Worm (Caenorhabditis elegans): ENCODE results near the gene C50F4.6.

Gene C50F4.6

DNA sequence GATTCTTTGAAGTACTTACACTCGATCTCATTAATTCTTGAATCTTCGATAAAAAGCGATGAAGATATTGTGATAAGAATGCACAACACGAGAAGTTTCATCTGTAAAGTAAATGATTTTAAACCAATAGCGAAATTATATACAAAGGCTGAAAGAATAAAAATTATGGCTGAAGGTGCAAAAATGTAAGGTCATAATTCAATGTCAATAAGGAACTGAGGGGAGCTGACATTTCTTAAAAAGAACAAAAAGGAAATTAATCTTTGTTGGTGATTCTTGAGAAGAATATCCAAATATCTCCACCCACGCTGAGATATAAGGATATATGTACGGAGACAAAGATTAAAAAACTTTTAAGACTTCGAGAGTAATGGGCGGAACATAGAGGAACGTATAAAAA is 21.8 kb upstream of the C50F4.6 start, which contains the start of gene C50F4.9:
TSS of gene C50F4.9 (minus strand) at position 101 of the 400 bp plus-strand sequence.
- no peak for TF ChIP-seq nfya-1 (tag; optimal IDR thresholded peaks at IDR 0.05; ENCODE audit: borderline replicate concordance, insufficient read depth)
- TF ChIP-seq mxl-1 (tag; optimal IDR thresholded peaks at IDR 0.05), result no peak
- no peak for TF ChIP-seq F57A8.1 (GFP tag; optimal IDR thresholded peaks at IDR 0.05)
- no peak for TF ChIP-seq T26A5.8 (tag; optimal IDR thresholded peaks at IDR 0.05)
- TF ChIP-seq K11D2.4 (GFP tag; IDR thresholded peaks at IDR 0.05), result no peak
- no peak for TF ChIP-seq rec-8 (tag; optimal IDR thresholded peaks at IDR 0.05)
- TF ChIP-seq hrde-1 (tag; optimal IDR thresholded peaks at IDR 0.05; ENCODE audit: borderline replicate concordance), result no peak
- TF ChIP-seq T07F8.4 (tag; optimal IDR thresholded peaks at IDR 0.05), result no peak
- TF ChIP-seq Y53G8AR.9 (GFP tag; conservative IDR thresholded peaks at IDR 0.05), result no peak

DNA sequence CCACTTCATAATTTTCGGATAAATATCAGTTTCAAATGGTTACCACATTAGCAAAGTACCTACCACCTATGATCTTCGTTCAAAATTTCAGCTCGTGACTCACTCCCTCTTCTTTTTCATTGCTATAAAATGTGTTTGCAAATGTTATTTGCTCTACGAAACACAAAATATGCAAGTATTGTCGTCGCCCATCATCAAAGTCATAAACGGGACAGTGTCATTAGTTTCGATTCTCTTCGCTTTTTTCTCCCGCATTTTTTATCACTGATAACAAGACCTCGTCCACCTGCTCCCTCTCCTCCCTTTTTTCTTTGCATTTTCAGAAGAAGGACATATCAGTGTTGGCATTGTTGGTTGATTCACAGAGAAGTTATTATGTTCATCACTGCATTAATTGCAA is 19.4 kb upstream of the C50F4.6 start, which contains the start of gene C50F4.1:
TSS of gene C50F4.1 (plus strand) at position 324 of the 400 bp plus-strand sequence.
- TF ChIP-seq Y56A3A.18 (GFP tag; IDR thresholded peaks at IDR 0.05) (no peak), him-1 (tag; optimal IDR thresholded peaks at IDR 0.05) (no peak), Y79H2A.3 (GFP tag; conservative IDR thresholded peaks at IDR 0.05) (no peak), ets-4 (GFP tag; optimal IDR thresholded peaks at IDR 0.05) (peak; percentile 37), hsf-1 (GFP tag; IDR thresholded peaks at IDR 0.05) (no peak), ztf-6 (GFP tag; IDR thresholded peaks at IDR 0.05) (no peak), ztf-3 (GFP tag; optimal IDR thresholded peaks at IDR 0.05) (no peak), F33H1.4 (GFP tag; IDR thresholded peaks at IDR 0.05) (no peak), ceh-79 (tag; optimal IDR thresholded peaks at IDR 0.05) (no peak), unc-62 (GFP tag; optimal IDR thresholded peaks at IDR 0.05) (no peak), ceh-91 (GFP tag; IDR thresholded peaks at IDR 0.05) (no peak), snpc-1.1 (tag; optimal IDR thresholded peaks at IDR 0.05; ENCODE audit: insufficient read depth) (no peak), nhr-80 (tag; optimal IDR thresholded peaks at IDR 0.05) (peak; percentile 95), atf-7 (tag; optimal IDR thresholded peaks at IDR 0.05) (no peak), F57A8.1 (GFP tag; optimal IDR thresholded peaks at IDR 0.05) (no peak)

DNA sequence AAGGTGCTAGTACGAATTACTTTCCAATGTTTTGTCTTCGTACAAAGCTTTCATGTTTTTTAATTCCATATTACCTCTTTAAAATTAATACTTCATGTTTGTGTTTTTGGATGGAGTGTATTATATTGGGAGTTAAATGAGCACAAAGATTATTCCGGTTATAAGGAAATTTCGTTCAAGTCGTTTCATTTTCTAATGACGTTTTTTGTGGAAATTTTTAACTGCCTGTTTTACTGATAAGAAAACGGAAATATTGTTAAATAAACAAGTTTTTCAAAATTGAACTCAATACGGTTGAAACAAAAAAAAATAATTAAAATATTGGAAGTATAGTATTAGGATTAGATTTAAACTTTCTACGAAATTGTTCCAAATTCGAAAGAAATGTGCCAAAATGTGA is 18.6 kb upstream of the C50F4.6 start:
- TF ChIP-seq nhr-80 (tag; optimal IDR thresholded peaks at IDR 0.05) (peak; percentile 3), F23B12.7 (tag; optimal IDR thresholded peaks at IDR 0.05; ENCODE audit: insufficient read depth) (no peak)

DNA sequence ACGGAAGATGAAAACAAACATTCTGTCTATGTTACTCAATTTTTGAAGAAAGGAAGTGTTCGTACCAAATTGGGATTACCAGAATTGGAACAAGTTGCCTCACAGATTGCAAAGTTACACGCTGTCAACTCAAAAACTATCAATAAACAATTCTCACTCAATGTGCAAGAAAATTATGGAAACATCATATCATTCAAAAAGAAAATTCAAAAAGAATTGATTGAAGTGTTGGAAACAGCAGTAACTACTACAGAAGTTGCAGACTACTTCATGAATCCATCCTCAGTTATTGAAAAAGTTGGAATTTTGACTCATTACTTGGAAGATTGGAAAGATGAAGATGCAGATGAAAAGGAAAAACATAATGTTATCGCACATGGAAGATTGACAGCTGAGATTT is 17.9 kb upstream of the C50F4.6 start:
- TF ChIP-seq attf-6 (GFP tag; IDR thresholded peaks at IDR 0.05) (no peak), lir-1 (GFP tag; conservative IDR thresholded peaks at IDR 0.05) (no peak), F52B5.7 (tag; optimal IDR thresholded peaks at IDR 0.05) (no peak), F39B2.1 (GFP tag; IDR thresholded peaks at IDR 0.05) (no peak), dox-1 (GFP tag; IDR thresholded peaks at IDR 0.05) (no peak), zfh-2 (GFP tag; conservative IDR thresholded peaks at IDR 0.05) (no peak), nfya-2 (GFP tag; IDR thresholded peaks at IDR 0.05) (no peak), T26A5.8 (tag; optimal IDR thresholded peaks at IDR 0.05) (no peak), nfyb-1 (GFP tag; IDR thresholded peaks at IDR 0.05) (no peak)

DNA sequence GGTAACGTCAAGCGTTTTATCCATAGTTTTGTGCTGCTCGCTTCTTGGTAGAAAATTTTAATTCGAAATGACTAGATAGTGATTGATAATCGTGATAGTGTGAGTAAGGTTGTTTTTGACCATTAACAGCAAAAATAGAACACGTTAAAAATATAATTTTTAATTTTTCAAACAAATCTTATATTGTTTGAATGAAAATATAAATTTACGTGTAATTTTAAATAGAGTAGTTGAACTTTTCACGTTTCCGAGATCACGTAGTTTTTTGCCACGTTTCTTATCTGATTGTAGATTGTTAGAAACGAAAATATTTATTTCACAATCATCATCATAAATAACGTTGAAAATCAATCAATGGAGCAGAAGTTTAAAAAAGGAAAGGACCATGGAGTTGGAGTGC is 14.4 kb upstream of the C50F4.6 start, which contains the start of the genes C50F4.10 and pfk-1.2:
TSS of gene C50F4.10 (minus strand) at position 101 of the 400 bp plus-strand sequence.
TSS of gene pfk-1.2 (plus strand) at position 325 of the 400 bp plus-strand sequence.
- TF ChIP-seq ztf-3 (GFP tag; optimal IDR thresholded peaks at IDR 0.05), result no peak
- TF ChIP-seq madf-10 (tag; optimal IDR thresholded peaks at IDR 0.05), result no peak
- no peak for TF ChIP-seq attf-5 (GFP tag; optimal IDR thresholded peaks at IDR 0.05)
- no peak for TF ChIP-seq die-1 (tag; optimal IDR thresholded peaks at IDR 0.05)
- TF ChIP-seq F52B5.7 (tag; optimal IDR thresholded peaks at IDR 0.05), result no peak
- TF ChIP-seq tbp1 (GFP tag; optimal IDR thresholded peaks at IDR 0.05), result no peak
- no peak for TF ChIP-seq lin-35 (GFP tag; optimal IDR thresholded peaks at IDR 0.05)
- TF ChIP-seq nhr-120 (GFP tag; IDR thresholded peaks at IDR 0.05), result no peak
- TF ChIP-seq ztf-26 (tag; optimal IDR thresholded peaks at IDR 0.05), result no peak
- no peak for TF ChIP-seq attf-3 (GFP tag; conservative IDR thresholded peaks at IDR 0.05)
- no peak for TF ChIP-seq rec-8 (tag; optimal IDR thresholded peaks at IDR 0.05)
- no peak for TF ChIP-seq dpl-1 (GFP tag; optimal IDR thresholded peaks at IDR 0.05)
- TF ChIP-seq ekl-4 (GFP tag; IDR thresholded peaks at IDR 0.05), result no peak
- no peak for TF ChIP-seq akir-1 (GFP tag; optimal IDR thresholded peaks at IDR 0.05)
- no peak for TF ChIP-seq egl-44 (GFP tag; IDR thresholded peaks at IDR 0.05)

Measured in whole organism, young adult.